Fruit fly (Drosophila melanogaster) whole organism, embryonic: ENCODE data around the gene RabX6.

Experiments used
- CG11247 ChIP-seq: fragments of 200-800 bp; sonication (Bioruptor generic); IDR thresholded peaks from 2 replicates; pipeline ENCODE4 v1.3.6; 2022; ENCODE audit warnings: missing biosample characterization, missing genetic modification characterization
- CG12744 ChIP-seq: fragments of 200-800 bp; sonication (Bioruptor generic); optimal IDR thresholded peaks from 2 replicates; lab custom pipeline; 2016; ENCODE audit warnings: missing biosample characterization, missing genetic modification characterization
- CG14860 ChIP-seq: fragments of 200-800 bp; sonication (Bioruptor generic); IDR thresholded peaks from 3 replicates; pipeline ENCODE4 v1.3.6; 2022; ENCODE audit warnings: missing biosample characterization, missing genetic modification characterization; ENCODE audit not compliant: partially characterized antibody
- CG17361 ChIP-seq: fragments of 200-800 bp; sonication (Bioruptor generic); IDR thresholded peaks from 3 replicates; pipeline ENCODE4 v1.3.6; 2022; ENCODE audit warnings: missing biosample characterization, missing genetic modification characterization
- CG17385 ChIP-seq: fragments of 200-800 bp; sonication (Bioruptor generic); optimal IDR thresholded peaks from 3 replicates; lab custom pipeline; 2018; ENCODE audit warnings: missing biosample characterization, mild to moderate bottlenecking, missing genetic modification characterization
- CG18599 ChIP-seq: fragments of 200-800 bp; sonication (Bioruptor generic); optimal IDR thresholded peaks from 3 replicates; lab custom pipeline; 2017; ENCODE audit warnings: missing biosample characterization, missing genetic modification characterization, mild to moderate bottlenecking, moderate library complexity, missing genetic modification reagents
- CG2712 ChIP-seq: fragments of 200-800 bp; optimal IDR thresholded peaks from 3 replicates; lab custom pipeline; 2019; ENCODE audit warnings: missing biosample characterization, mild to moderate bottlenecking, missing genetic modification characterization, moderate library complexity
- CG30020 ChIP-seq: fragments of 200-800 bp; optimal IDR thresholded peaks from 2 replicates; lab custom pipeline; 2019; ENCODE audit warnings: missing biosample characterization, mild to moderate bottlenecking, missing genetic modification characterization, moderate library complexity
- CG30403 ChIP-seq: fragments of 200-800 bp; sonication (Bioruptor generic); optimal IDR thresholded peaks from 3 replicates; lab custom pipeline; 2016; ENCODE audit warnings: missing biosample characterization, missing genetic modification characterization
- CG3407 ChIP-seq: fragments of 200-800 bp; sonication (Bioruptor generic); optimal IDR thresholded peaks from 2 replicates; lab custom pipeline; 2018; ENCODE audit warnings: missing biosample characterization, mild to moderate bottlenecking, missing genetic modification characterization
- CG3995 ChIP-seq: fragments of 200-800 bp; sonication (Bioruptor generic); optimal IDR thresholded peaks from 3 replicates; lab custom pipeline; 2016; ENCODE audit warnings: missing biosample characterization, missing genetic modification characterization
- CG6654 ChIP-seq: fragments of 200-800 bp; sonication (Bioruptor generic); optimal IDR thresholded peaks from 2 replicates; lab custom pipeline; 2017; ENCODE audit warnings: missing biosample characterization, mild to moderate bottlenecking, missing genetic modification characterization
- CG6683 ChIP-seq: fragments of 200-800 bp; sonication (Bioruptor generic); optimal IDR thresholded peaks from 2 replicates; lab custom pipeline; 2017; ENCODE audit warnings: missing biosample characterization, mild to moderate bottlenecking, missing genetic modification characterization, missing genetic modification reagents
- CG6813 ChIP-seq: fragments of 200-800 bp; sonication (Bioruptor generic); optimal IDR thresholded peaks from 2 replicates; lab custom pipeline; 2017; ENCODE audit warnings: missing biosample characterization, missing genetic modification characterization, mild to moderate bottlenecking, moderate library complexity, missing genetic modification reagents
- CG7745 ChIP-seq: fragments of 200-800 bp; sonication (Bioruptor generic); optimal IDR thresholded peaks from 2 replicates; lab custom pipeline; 2018; ENCODE audit warnings: missing biosample characterization, mild to moderate bottlenecking, missing genetic modification characterization, moderate library complexity
- CG8281 ChIP-seq: fragments of 200-800 bp; sonication (Bioruptor generic); optimal IDR thresholded peaks from 2 replicates; lab custom pipeline; 2018; ENCODE audit warnings: missing biosample characterization, mild to moderate bottlenecking, missing genetic modification characterization, moderate library complexity
- CG8765 ChIP-seq: fragments of 200-800 bp; sonication (Bioruptor generic); IDR thresholded peaks from 2 replicates; pipeline ENCODE4 v1.3.6; 2022; ENCODE audit warnings: missing biosample characterization, missing genetic modification characterization
- CG9215 ChIP-seq: fragments of 200-800 bp; sonication (Bioruptor generic); IDR thresholded peaks from 2 replicates; pipeline ENCODE4 v1.3.6; 2022; ENCODE audit warnings: missing biosample characterization, missing genetic modification characterization
- CTCF ChIP-seq: fragments of 200-800 bp; sonication (Bioruptor generic); optimal IDR thresholded peaks from 2 replicates; lab custom pipeline; 2017; ENCODE audit warnings: missing biosample characterization, mild to moderate bottlenecking, missing genetic modification characterization, moderate library complexity
- Camta ChIP-seq: fragments of 200-800 bp; sonication (Bioruptor generic); optimal IDR thresholded peaks from 2 replicates; lab custom pipeline; 2016; ENCODE audit warnings: missing biosample characterization, missing genetic modification characterization
- Drgx ChIP-seq: fragments of 200-800 bp; sonication (Bioruptor generic); IDR thresholded peaks from 2 replicates; pipeline ENCODE4 v1.3.6; 2022; ENCODE audit warnings: missing biosample characterization, missing genetic modification characterization
- Ets65A ChIP-seq: fragments of 200-800 bp; sonication (Bioruptor generic); peaks from one replicate; lab custom pipeline; 2016; ENCODE audit warnings: missing biosample characterization, missing genetic modification characterization
- GATAe ChIP-seq: fragments of 200-800 bp; sonication (Bioruptor generic); conservative IDR thresholded peaks from 2 replicates; pipeline ENCODE4 v1.3.6; 2022; ENCODE audit warnings: missing biosample characterization, missing genetic modification characterization
- HLH54F ChIP-seq: fragments of 200-800 bp; sonication (Bioruptor generic); optimal IDR thresholded peaks from 3 replicates; lab custom pipeline; 2016; ENCODE audit warnings: missing biosample characterization, missing genetic modification characterization
- Hr39 ChIP-seq: fragments of >200 bp; optimal IDR thresholded peaks from 2 replicates; lab custom pipeline; 2017
- Lpt ChIP-seq: fragments of >200 bp; optimal IDR thresholded peaks from 2 replicates; lab custom pipeline; 2018; ENCODE audit warnings: missing biosample characterization, missing genetic modification characterization
- Opbp ChIP-seq: fragments of 200-800 bp; sonication (Bioruptor generic); IDR thresholded peaks from 3 replicates; pipeline ENCODE4 v1.3.6; 2022; ENCODE audit warnings: missing biosample characterization, missing genetic modification characterization; ENCODE audit not compliant: partially characterized antibody
- PHDP ChIP-seq: fragments of 200-800 bp; sonication (Bioruptor generic); optimal IDR thresholded peaks from 3 replicates; lab custom pipeline; 2018; ENCODE audit warnings: missing biosample characterization, mild to moderate bottlenecking, missing genetic modification characterization, moderate library complexity
- Pdp1 ChIP-seq, 2 experiments: fragments of 200-800 bp; sonication (Bioruptor generic); optimal IDR thresholded peaks; 3 replicates each; lab custom pipeline; 2016; ENCODE audit warnings: missing biosample characterization in 2 of 2, missing genetic modification characterization in 2 of 2, mild to moderate bottlenecking in 1 of 2, moderate library complexity in 1 of 2
- Ravus ChIP-seq: fragments of 200-800 bp; sonication (Bioruptor generic); IDR thresholded peaks from 2 replicates; pipeline ENCODE4 v1.3.6; 2022; ENCODE audit warnings: missing biosample characterization, missing genetic modification characterization
- az2 ChIP-seq: fragments of 200-800 bp; sonication (Bioruptor generic); optimal IDR thresholded peaks from 3 replicates; lab custom pipeline; 2016; ENCODE audit warnings: missing biosample characterization, missing genetic modification characterization
- cg ChIP-seq: fragments of 200-800 bp; sonication (Bioruptor generic); optimal IDR thresholded peaks from 3 replicates; lab custom pipeline; 2019; ENCODE audit warnings: missing biosample characterization, mild to moderate bottlenecking, missing genetic modification characterization, moderate library complexity
- corto ChIP-seq: fragments of 200-800 bp; sonication (Bioruptor generic); optimal IDR thresholded peaks from 2 replicates; lab custom pipeline; 2016; ENCODE audit warnings: missing biosample characterization, mild to moderate bottlenecking, missing genetic modification characterization, moderate library complexity
- dati ChIP-seq: fragments of 200-800 bp; sonication (Bioruptor generic); IDR thresholded peaks from 2 replicates; pipeline ENCODE4 v1.3.6; 2022; ENCODE audit warnings: missing biosample characterization, missing genetic modification characterization
- dm ChIP-seq: fragments of 200-800 bp; sonication (Bioruptor generic); optimal IDR thresholded peaks from 3 replicates; lab custom pipeline; 2016; ENCODE audit warnings: missing biosample characterization, missing genetic modification characterization
- dysf ChIP-seq: fragments of 200-800 bp; sonication (Bioruptor generic); IDR thresholded peaks from 3 replicates; pipeline ENCODE4 v1.3.6; 2022; ENCODE audit warnings: missing biosample characterization, missing genetic modification characterization
- fru ChIP-seq: fragments of >200 bp; optimal IDR thresholded peaks from 2 replicates; lab custom pipeline; 2017
- fu2 ChIP-seq: fragments of 200-800 bp; sonication (Bioruptor generic); optimal IDR thresholded peaks from 2 replicates; lab custom pipeline; 2016; ENCODE audit warnings: missing biosample characterization, missing genetic modification characterization
- gcm ChIP-seq: fragments of 200-800 bp; sonication (Bioruptor generic); optimal IDR thresholded peaks from 2 replicates; lab custom pipeline; 2019; ENCODE audit warnings: missing biosample characterization, mild to moderate bottlenecking, missing genetic modification characterization, moderate library complexity
- hbn ChIP-seq: fragments of 200-800 bp; sonication (Bioruptor generic); IDR thresholded peaks from 2 replicates; pipeline ENCODE4 v1.3.6; 2022; ENCODE audit warnings: missing biosample characterization, missing genetic modification characterization; ENCODE audit not compliant: partially characterized antibody
- jumu ChIP-seq: fragments of 200-800 bp; sonication (Bioruptor generic); optimal IDR thresholded peaks from 3 replicates; lab custom pipeline; 2016; ENCODE audit warnings: missing biosample characterization, missing genetic modification characterization
- kah ChIP-seq: fragments of 200-800 bp; sonication (Bioruptor generic); optimal IDR thresholded peaks from 2 replicates; lab custom pipeline; 2018; ENCODE audit warnings: missing biosample characterization, mild to moderate bottlenecking, missing genetic modification characterization
- kay ChIP-seq: fragments of 200-800 bp; sonication (Bioruptor generic); optimal IDR thresholded peaks from 2 replicates; lab custom pipeline; 2016; ENCODE audit warnings: missing biosample characterization, missing genetic modification characterization
- lab ChIP-seq: fragments of 200-800 bp; sonication (Bioruptor generic); optimal IDR thresholded peaks from 3 replicates; lab custom pipeline; 2017; ENCODE audit warnings: missing biosample characterization, missing genetic modification characterization, mild to moderate bottlenecking, moderate library complexity, missing genetic modification reagents
- lilli ChIP-seq: fragments of 200-800 bp; sonication (Bioruptor generic); optimal IDR thresholded peaks from 3 replicates; lab custom pipeline; 2016; ENCODE audit warnings: missing biosample characterization, missing genetic modification characterization
- salm ChIP-seq: fragments of 200-800 bp; sonication (Bioruptor generic); optimal IDR thresholded peaks from 2 replicates; lab custom pipeline; 2018; ENCODE audit warnings: missing biosample characterization, mild to moderate bottlenecking, missing genetic modification characterization
- scrt ChIP-seq: fragments of 200-800 bp; sonication (Bioruptor generic); optimal IDR thresholded peaks from 2 replicates; lab custom pipeline; 2018; ENCODE audit warnings: missing biosample characterization, mild to moderate bottlenecking, missing genetic modification characterization, moderate library complexity
- sens-2 ChIP-seq: fragments of 200-800 bp; sonication (Bioruptor generic); IDR thresholded peaks from 2 replicates; pipeline ENCODE4 v1.3.6; 2022; ENCODE audit warnings: missing biosample characterization, missing genetic modification characterization
- sug ChIP-seq: fragments of 200-800 bp; optimal IDR thresholded peaks from 2 replicates; lab custom pipeline; 2019; ENCODE audit warnings: missing biosample characterization, mild to moderate bottlenecking, missing genetic modification characterization, moderate library complexity
- wdn ChIP-seq: fragments of 200-800 bp; sonication (Bioruptor generic); IDR thresholded peaks from 2 replicates; pipeline ENCODE4 v1.3.6; 2022; ENCODE audit warnings: missing biosample characterization, missing genetic modification characterization
- wor ChIP-seq: fragments of 200-800 bp; sonication (Bioruptor generic); IDR thresholded peaks from 2 replicates; pipeline ENCODE4 v1.3.6; 2022; ENCODE audit warnings: missing biosample characterization, missing genetic modification characterization
- yki ChIP-seq: fragments of >200 bp; optimal IDR thresholded peaks from 3 replicates; lab custom pipeline; 2018
- zf30C ChIP-seq: fragments of 200-800 bp; sonication (Bioruptor generic); optimal IDR thresholded peaks from 3 replicates; lab custom pipeline; 2018; ENCODE audit warnings: missing biosample characterization, mild to moderate bottlenecking, missing genetic modification characterization

The RabX6 gene

DNA sequence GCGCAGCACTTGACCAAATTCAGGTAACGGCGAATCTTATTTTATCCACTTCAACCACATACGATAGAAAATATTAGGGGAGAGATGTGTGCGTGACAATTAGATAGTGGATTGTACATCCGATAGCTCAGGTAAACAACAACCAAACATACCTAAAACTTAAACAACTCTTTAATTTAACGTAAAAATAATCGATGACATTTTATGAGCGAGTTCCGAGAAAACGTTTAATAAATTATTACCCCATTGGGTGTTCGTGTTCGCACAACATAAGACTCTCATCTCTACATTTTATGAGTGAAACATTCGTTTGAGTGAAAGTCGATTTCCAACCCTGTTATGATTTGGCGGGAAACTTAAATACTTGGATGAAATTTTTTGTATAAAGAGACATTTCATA, 10.1 kb upstream of the RabX6 start, which contains the start of gene CG17129 (continued):
- TF ChIP-seq Lpt (GFP tag; lab: Kevin White, UChicago) (no peak), corto (GFP tag; lab: Kevin White, UChicago) (peak; percentile 25), CG2712 (tag; lab: Kevin White, UChicago) (peak; percentile 86), lilli (peak; percentile 83), CG12744 (GFP tag; lab: Kevin White, UChicago) (peak; percentile 61), Hr39 (lab: Kevin White, UChicago) (no peak), fru (lab: Kevin White, UChicago) (no peak), CG11247 (GFP tag; lab: Robert Waterston, UW) (peak; percentile 68), Drgx (GFP tag; lab: Robert Waterston, UW) (peak; percentile 7; the same call in 1 of the 2 replicates), CG17361 (GFP tag; lab: Robert Waterston, UW) (peak; percentile 80), CTCF (GFP tag; lab: Kevin White, UChicago) (peak; percentile 12), HLH54F (GFP tag; lab: Kevin White, UChicago) (peak; percentile 76), sug (tag; lab: Kevin White, UChicago) (no peak), PHDP (tag; lab: Kevin White, UChicago) (no peak), cg (GFP tag; lab: Kevin White, UChicago) (no peak), salm (peak; percentile 7), scrt (GFP tag; lab: Kevin White, UChicago) (no peak), CG7745 (tag; lab: Kevin White, UChicago) (no peak), dm (peak; percentile 56), wdn (GFP tag; lab: Robert Waterston, UW) (no peak), Ravus (GFP tag; lab: Robert Waterston, UW) (no peak), CG18599 (GFP tag; lab: Kevin White, UChicago) (peak; percentile 70), jumu (GFP tag; lab: Kevin White, UChicago) (peak; percentile 87), Camta (GFP tag; lab: Kevin White, UChicago) (peak; percentile 74), wor (GFP tag; lab: Robert Waterston, UW) (peak; percentile 54; the same call in 1 of the 2 replicates), Opbp (GFP tag; lab: Robert Waterston, UW) (peak; percentile 89), CG6813 (peak; percentile 45), CG9215 (GFP tag; lab: Robert Waterston, UW) (peak; percentile 75), CG8281 (tag; lab: Kevin White, UChicago) (no peak), CG14860 (peak; percentile 94), CG3995 (GFP tag; lab: Kevin White, UChicago) (peak; percentile 66), CG3407 (peak; percentile 37), CG30020 (tag; lab: Kevin White, UChicago) (peak; percentile 52), CG8765 (0 out of 2 replicates have a peak, but pooled peaks have one; percentile 31), Ets65A (GFP tag; lab: Kevin White, UChicago) (peak; percentile 98), hbn (peak; percentile 99), sens-2 (GFP tag; lab: Robert Waterston, UW) (no peak), gcm (GFP tag; lab: Kevin White, UChicago) (peak; percentile 58), lab (peak; percentile 73), CG30403 (GFP tag; lab: Kevin White, UChicago) (peak; percentile 85), fu2 (GFP tag; lab: Kevin White, UChicago) (peak; percentile 75), dati (GFP tag; lab: Robert Waterston, UW) (no peak), yki (no peak), kay (GFP tag; lab: Kevin White, UChicago) (peak; percentile 74), dysf (GFP tag; lab: Robert Waterston, UW) (peak; percentile 72), CG17385 (peak; percentile 58), CG6654 (GFP tag; lab: Kevin White, UChicago) (no peak), kah (GFP tag; lab: Kevin White, UChicago) (no peak), zf30C (GFP tag; lab: Kevin White, UChicago) (no peak), Pdp1 (GFP tag; optimal IDR thresholded peaks at IDR 0.05; lab: Kevin White, UChicago) (peak in 1 of 2 experiments; percentile 85), CG6683 (GFP tag; lab: Kevin White, UChicago) (peak; percentile 14), az2 (peak; percentile 72), GATAe (GFP tag; lab: Robert Waterston, UW) (0 out of 2 replicates have a peak, but pooled peaks have one; percentile 24)
